Worm (Caenorhabditis elegans): Measurements from ENCODE around the gene irld-2.
A peak's percentile ranks its signal among the peaks of the same experiment; 100 is the strongest.

Gene irld-2

DNA sequence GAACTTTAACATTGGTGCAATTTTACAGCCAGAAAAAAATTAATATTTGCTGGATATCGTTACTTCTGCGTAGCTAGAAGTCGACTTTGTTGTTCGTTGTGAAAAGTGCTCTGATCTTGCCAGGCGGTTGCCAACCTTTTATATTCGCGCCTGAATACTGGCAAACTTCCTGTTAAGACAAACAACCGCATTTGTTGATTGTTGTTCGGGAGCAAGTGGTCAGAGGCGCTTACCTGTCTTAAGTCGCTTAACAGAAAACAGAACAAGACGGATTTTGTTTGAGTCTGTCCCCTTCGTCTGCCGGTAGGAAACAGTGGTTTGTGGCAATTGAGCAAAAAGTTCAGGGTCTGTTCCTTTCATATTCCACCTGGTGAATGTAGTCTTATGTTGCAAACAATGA is 32.4 kb downstream of the irld-2 start, which contains the start of gene C49F8.15:
TSS of gene C49F8.15 (minus strand) at position 101 of the 400 bp plus-strand sequence.
- TF ChIP-seq pqm-1 (tag; optimal IDR thresholded peaks at IDR 0.05): no peak
- TF ChIP-seq hlh-13 (GFP tag; optimal IDR thresholded peaks at IDR 0.05): no peak
- TF ChIP-seq ceh-9 (tag; optimal IDR thresholded peaks at IDR 0.05): no peak
- no peak for TF ChIP-seq zip-5 (tag; optimal IDR thresholded peaks at IDR 0.05)
- no peak for TF ChIP-seq ceh-22 (tag; optimal IDR thresholded peaks at IDR 0.05)
- no peak for TF ChIP-seq hlh-15 (tag; optimal IDR thresholded peaks at IDR 0.05)
- TF ChIP-seq pha-2 (tag; optimal IDR thresholded peaks at IDR 0.05): no peak
- no peak for TF ChIP-seq madf-2 (tag; optimal IDR thresholded peaks at IDR 0.05)
- TF ChIP-seq ceh-2 (tag; optimal IDR thresholded peaks at IDR 0.05): no peak
- TF ChIP-seq ceh-34 (tag; optimal IDR thresholded peaks at IDR 0.05): no peak
- TF ChIP-seq pax-1 (tag; optimal IDR thresholded peaks at IDR 0.05): no peak
- no peak for TF ChIP-seq nhr-232 (tag; optimal IDR thresholded peaks at IDR 0.05)
- TF ChIP-seq npax-4 (tag; optimal IDR thresholded peaks at IDR 0.05): no peak
- TF ChIP-seq C38D4.7 (GFP tag; optimal IDR thresholded peaks at IDR 0.05): no peak
- no peak for TF ChIP-seq syd-9 (tag; optimal IDR thresholded peaks at IDR 0.05)
- no peak for TF ChIP-seq unc-3 (GFP tag; conservative IDR thresholded peaks at IDR 0.05)
- TF ChIP-seq unc-3 (tag; optimal IDR thresholded peaks at IDR 0.05): no peak
- TF ChIP-seq pha-4 (tag; optimal IDR thresholded peaks at IDR 0.05): no peak

DNA sequence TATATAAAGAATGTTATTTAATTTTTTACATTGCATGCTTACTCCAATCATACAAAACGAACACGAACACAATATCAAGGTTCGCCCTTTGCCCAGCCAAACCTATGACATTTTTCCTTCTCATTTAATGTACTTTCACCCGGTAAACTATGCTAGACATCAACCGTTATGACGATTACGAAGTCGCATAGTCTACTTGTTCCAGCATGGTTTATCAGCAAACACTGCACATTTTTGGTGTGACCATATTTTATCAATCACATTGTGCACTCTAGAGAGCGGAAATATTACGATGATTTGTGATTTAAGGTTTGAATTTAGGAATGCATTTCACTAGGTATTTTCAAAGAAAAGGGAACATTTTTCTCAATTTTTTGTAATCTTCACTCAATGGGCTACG is 34.2 kb downstream of the irld-2 start:
- TF ChIP-seq eyg-1 (tag; optimal IDR thresholded peaks at IDR 0.05) (no peak), hlh-30 (tag; optimal IDR thresholded peaks at IDR 0.05; ENCODE audit: insufficient read depth) (no peak), C08G9.2 (tag; optimal IDR thresholded peaks at IDR 0.05) (no peak), K09A11.1 (tag; optimal IDR thresholded peaks at IDR 0.05; ENCODE audit: insufficient read depth) (no peak), elt-2 (tag; optimal IDR thresholded peaks at IDR 0.05) (peak; percentile 43), pag-3 (tag; optimal IDR thresholded peaks at IDR 0.05; ENCODE audit: borderline replicate concordance) (no peak)

DNA sequence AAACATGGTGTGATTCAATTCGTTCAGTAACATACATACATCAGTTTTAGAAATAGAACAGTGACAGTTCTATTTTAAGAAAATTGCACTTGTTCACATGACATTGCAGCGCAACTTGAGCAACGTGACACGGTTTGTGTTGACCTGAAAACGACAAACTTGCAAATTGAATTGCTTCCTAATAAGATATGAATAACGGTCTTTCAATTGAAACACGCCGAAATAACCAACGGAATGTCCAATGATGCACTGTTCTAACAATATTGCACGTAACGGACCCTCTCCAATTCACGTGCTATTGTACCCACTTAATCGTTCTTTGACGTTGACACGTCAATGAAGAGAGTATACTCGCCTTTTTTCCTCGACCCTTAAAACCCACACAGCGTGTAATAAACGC is 35.1 kb downstream of the irld-2 start:
- TF ChIP-seq unc-42 (tag; optimal IDR thresholded peaks at IDR 0.05): no peak
- no peak for TF ChIP-seq ref-2 (tag; optimal IDR thresholded peaks at IDR 0.05)
- TF ChIP-seq unc-86 (tag; optimal IDR thresholded peaks at IDR 0.05): no peak
- no peak for TF ChIP-seq pat-9 (tag; optimal IDR thresholded peaks at IDR 0.05)
- TF ChIP-seq lim-6 (tag; optimal IDR thresholded peaks at IDR 0.05): no peak
- TF ChIP-seq T23F11.4 (GFP tag; optimal IDR thresholded peaks at IDR 0.05): no peak
- TF ChIP-seq gmeb-2 (tag; optimal IDR thresholded peaks at IDR 0.05): no peak
- no peak for TF ChIP-seq ceh-2 (tag; optimal IDR thresholded peaks at IDR 0.05)
- TF ChIP-seq fkh-10 (GFP tag; optimal IDR thresholded peaks at IDR 0.05): no peak
- TF ChIP-seq ceh-45 (GFP tag; IDR thresholded peaks at IDR 0.05): no peak
- no peak for TF ChIP-seq ztf-16 (tag; optimal IDR thresholded peaks at IDR 0.05)
- TF ChIP-seq hlh-30 (tag; optimal IDR thresholded peaks at IDR 0.05; ENCODE audit: insufficient read depth): no peak

DNA sequence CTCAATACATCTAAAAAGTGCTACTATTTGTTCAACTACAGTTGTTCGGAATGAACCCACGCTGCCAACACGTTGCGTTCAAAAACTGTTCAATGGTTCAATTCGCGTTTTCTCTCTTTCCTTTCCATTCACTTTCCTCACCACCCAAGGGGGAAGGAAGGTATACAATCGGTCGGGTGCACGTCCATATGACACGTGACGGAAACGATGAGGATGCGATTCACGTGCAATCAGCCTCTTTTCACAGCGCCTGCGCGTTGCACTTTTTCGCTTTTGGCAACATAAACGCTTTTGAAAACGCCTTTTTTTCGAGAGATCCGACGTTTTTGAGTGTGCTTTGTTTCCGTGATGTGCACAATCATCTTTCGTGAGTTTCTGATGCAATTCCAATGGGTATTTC is 36.3 kb downstream of the irld-2 start:
- peak; percentile 59 for TF ChIP-seq ceh-18 (tag; optimal IDR thresholded peaks at IDR 0.05)
- TF ChIP-seq ztf-16 (tag; optimal IDR thresholded peaks at IDR 0.05): no peak
- TF ChIP-seq npax-4 (tag; optimal IDR thresholded peaks at IDR 0.05): no peak
- TF ChIP-seq syd-9 (tag; optimal IDR thresholded peaks at IDR 0.05): no peak
- TF ChIP-seq ref-2 (tag; optimal IDR thresholded peaks at IDR 0.05): no peak
- TF ChIP-seq K02D7.2 (tag; optimal IDR thresholded peaks at IDR 0.05): no peak
- TF ChIP-seq hlh-30 (tag; optimal IDR thresholded peaks at IDR 0.05; ENCODE audit: insufficient read depth): peak; percentile 93
- TF ChIP-seq sox-2 (GFP tag; IDR thresholded peaks at IDR 0.05): no peak
- no peak for TF ChIP-seq hlh-13 (GFP tag; optimal IDR thresholded peaks at IDR 0.05)
- peak; percentile 22 for TF ChIP-seq tbx-2 (tag; optimal IDR thresholded peaks at IDR 0.05)
- TF ChIP-seq ceh-31 (tag; optimal IDR thresholded peaks at IDR 0.05): peak; percentile 2
- no peak for TF ChIP-seq F13H6.1 (tag; optimal IDR thresholded peaks at IDR 0.05)
